Fruit fly (Drosophila melanogaster) whole organism, embryonic: ENCODE data around the gene CG12951.

ENCODE experiments used
- Awh ChIP-seq: fragments of 200-800 bp; sonication (Bioruptor generic); IDR thresholded peaks from 2 replicates; pipeline ENCODE4, ENCODE4 v1.3.6; 2022; ENCODE audit warnings: missing biosample characterization, missing genetic modification characterization
- C15 ChIP-seq: fragments of 200-800 bp; sonication (Bioruptor generic); IDR thresholded peaks from 3 replicates; pipeline ENCODE4 v1.3.6; 2022; ENCODE audit warnings: missing biosample characterization, missing genetic modification characterization
- CG10147 ChIP-seq: fragments of 200-800 bp; sonication (Bioruptor generic); optimal IDR thresholded peaks from 2 replicates; lab custom pipeline; 2019; ENCODE audit warnings: missing biosample characterization, mild to moderate bottlenecking, missing genetic modification characterization, moderate library complexity
- CG1024 ChIP-seq: fragments of 200-800 bp; sonication (Bioruptor generic); IDR thresholded peaks from 2 replicates; pipeline ENCODE4 v1.3.6; 2022; ENCODE audit warnings: missing biosample characterization, missing genetic modification characterization
- CG10274 ChIP-seq: fragments of 200-800 bp; sonication (Bioruptor generic); optimal IDR thresholded peaks from 3 replicates; lab custom pipeline; 2017; ENCODE audit warnings: missing biosample characterization, mild to moderate bottlenecking, missing genetic modification characterization
- CG10321 ChIP-seq: fragments of 200-800 bp; sonication (Bioruptor generic); IDR thresholded peaks from 2 replicates; pipeline ENCODE4 v1.3.6; 2022; ENCODE audit warnings: missing biosample characterization, missing genetic modification characterization
- CG10959 ChIP-seq: fragments of 200-800 bp; sonication (Bioruptor generic); IDR thresholded peaks from 2 replicates; pipeline ENCODE4 v1.3.6; 2022; ENCODE audit warnings: missing biosample characterization, missing genetic modification characterization
- CG11504 ChIP-seq: fragments of 200-800 bp; sonication (Bioruptor generic); optimal IDR thresholded peaks from 3 replicates; lab custom pipeline; 2019; ENCODE audit warnings: missing biosample characterization, mild to moderate bottlenecking, missing genetic modification characterization, moderate library complexity
- CG12659 ChIP-seq: fragments of 200-800 bp; sonication (Bioruptor generic); optimal IDR thresholded peaks from 3 replicates; lab custom pipeline; 2017; ENCODE audit warnings: mild to moderate bottlenecking, missing biosample characterization, missing genetic modification reagents, missing genetic modification characterization
- CG13424 ChIP-seq: fragments of 200-800 bp; sonication (Bioruptor generic); optimal IDR thresholded peaks from 2 replicates; lab custom pipeline; 2019; ENCODE audit warnings: missing biosample characterization, mild to moderate bottlenecking, missing genetic modification characterization, moderate library complexity
- CG15479 ChIP-seq: fragments of 200-800 bp; sonication (Bioruptor generic); optimal IDR thresholded peaks from 3 replicates; lab custom pipeline; 2019; ENCODE audit warnings: missing biosample characterization, mild to moderate bottlenecking, missing genetic modification characterization, moderate library complexity
- CG16815 ChIP-seq: fragments of 200-800 bp; sonication (Bioruptor generic); optimal IDR thresholded peaks from 3 replicates; lab custom pipeline; 2017; ENCODE audit warnings: missing biosample characterization, mild to moderate bottlenecking, missing genetic modification characterization
- CG17802 ChIP-seq: fragments of 200-800 bp; sonication (Bioruptor generic); optimal IDR thresholded peaks from 2 replicates; lab custom pipeline; 2018; ENCODE audit warnings: missing biosample characterization, mild to moderate bottlenecking, missing genetic modification characterization, moderate library complexity
- CG17829 ChIP-seq: fragments of 200-800 bp; optimal IDR thresholded peaks from 2 replicates; lab custom pipeline; 2019; ENCODE audit warnings: missing biosample characterization, mild to moderate bottlenecking, missing genetic modification characterization, moderate library complexity
- CG3065 ChIP-seq: fragments of 200-800 bp; sonication (Bioruptor generic); optimal IDR thresholded peaks from 2 replicates; lab custom pipeline; 2016; ENCODE audit warnings: missing biosample characterization, missing genetic modification characterization
- CG31388 ChIP-seq: fragments of 200-800 bp; sonication (Bioruptor generic); optimal IDR thresholded peaks from 2 replicates; lab custom pipeline; 2016; ENCODE audit warnings: missing biosample characterization, missing genetic modification characterization
- CG33213 ChIP-seq: fragments of 200-800 bp; sonication (Bioruptor generic); optimal IDR thresholded peaks from 3 replicates; lab custom pipeline; 2016; ENCODE audit warnings: missing biosample characterization, missing genetic modification characterization
- CG33557 ChIP-seq: fragments of 200-800 bp; sonication (Bioruptor generic); optimal IDR thresholded peaks from 2 replicates; lab custom pipeline; 2019; ENCODE audit warnings: missing biosample characterization, mild to moderate bottlenecking, missing genetic modification characterization, moderate library complexity
- CG4707 ChIP-seq: fragments of 200-800 bp; sonication (Bioruptor generic); optimal IDR thresholded peaks from 2 replicates; lab custom pipeline; 2018; ENCODE audit warnings: missing biosample characterization, mild to moderate bottlenecking, missing genetic modification characterization, moderate library complexity
- CG7928 ChIP-seq: fragments of 200-800 bp; sonication (Bioruptor generic); optimal IDR thresholded peaks from 2 replicates; lab custom pipeline; 2017; ENCODE audit warnings: missing biosample characterization, mild to moderate bottlenecking, missing genetic modification characterization
- CG8944 ChIP-seq: fragments of 200-800 bp; sonication (Bioruptor generic); optimal IDR thresholded peaks from 3 replicates; lab custom pipeline; 2016; ENCODE audit warnings: missing biosample characterization, missing genetic modification characterization
- CG9817 ChIP-seq: fragments of 200-800 bp; sonication (Bioruptor generic); optimal IDR thresholded peaks from 2 replicates; lab custom pipeline; 2018; ENCODE audit warnings: missing biosample characterization, mild to moderate bottlenecking, missing genetic modification characterization, moderate library complexity
- Camta ChIP-seq: fragments of 200-800 bp; sonication (Bioruptor generic); optimal IDR thresholded peaks from 2 replicates; lab custom pipeline; 2016; ENCODE audit warnings: missing biosample characterization, missing genetic modification characterization
- Dip2 ChIP-seq: fragments of 200-800 bp; sonication (Bioruptor generic); IDR thresholded peaks from 2 replicates; pipeline ENCODE4 v1.3.6; 2022; ENCODE audit warnings: missing biosample characterization, missing genetic modification characterization
- Dll ChIP-seq: fragments of 200-800 bp; sonication (Bioruptor generic); IDR thresholded peaks from 4 replicates; pipeline ENCODE4 v1.3.6; 2022; ENCODE audit warnings: missing biosample characterization, missing genetic modification characterization; ENCODE audit not compliant: partially characterized antibody
- Dp ChIP-seq: fragments of 200-800 bp; sonication (Bioruptor generic); optimal IDR thresholded peaks from 2 replicates; lab custom pipeline; 2018; ENCODE audit warnings: missing biosample characterization, mild to moderate bottlenecking, missing genetic modification characterization, moderate library complexity
- Dref ChIP-seq: fragments of 200-800 bp; sonication (Bioruptor generic); IDR thresholded peaks from 2 replicates; pipeline ENCODE4 v1.3.6; 2022; ENCODE audit warnings: missing biosample characterization, missing genetic modification characterization
- Max ChIP-seq: fragments of 200-800 bp; sonication (Bioruptor generic); optimal IDR thresholded peaks from 2 replicates; lab custom pipeline; 2016; ENCODE audit warnings: missing biosample characterization, mild to moderate bottlenecking, missing genetic modification characterization
- NC2β ChIP-seq: fragments of 200-800 bp; sonication (Bioruptor generic); optimal IDR thresholded peaks from 2 replicates; lab custom pipeline; 2016; ENCODE audit warnings: missing biosample characterization, missing genetic modification characterization
- Nf-YA ChIP-seq: fragments of 200-800 bp; sonication (Bioruptor generic); IDR thresholded peaks from 2 replicates; pipeline ENCODE4 v1.3.6; 2022; ENCODE audit warnings: missing biosample characterization, missing genetic modification characterization
- TFAM ChIP-seq: fragments of 200-800 bp; sonication (Bioruptor generic); optimal IDR thresholded peaks from 2 replicates; lab custom pipeline; 2017; ENCODE audit warnings: missing biosample characterization, missing genetic modification characterization, inconsistent platforms
- Taf1 ChIP-seq: fragments of 200-800 bp; sonication (Bioruptor generic); IDR thresholded peaks from 2 replicates; pipeline ENCODE4 v1.3.6; 2022; ENCODE audit warnings: missing biosample characterization, missing genetic modification characterization
- bigmax ChIP-seq: fragments of 200-800 bp; sonication (Bioruptor generic); optimal IDR thresholded peaks from 2 replicates; lab custom pipeline; 2018; ENCODE audit warnings: missing biosample characterization, mild to moderate bottlenecking, missing genetic modification characterization
- br ChIP-seq: fragments of >200 bp; optimal IDR thresholded peaks from 2 replicates; lab custom pipeline; 2017
- bsh ChIP-seq, 2 experiments: fragments of 200-800 bp; sonication (Bioruptor generic); optimal IDR thresholded peaks; 2 replicates each; lab custom pipeline; 2017 to 2018; ENCODE audit warnings: mild to moderate bottlenecking in 2 of 2, missing biosample characterization in 2 of 2, missing genetic modification characterization in 2 of 2, moderate library complexity in 1 of 2
- corto ChIP-seq: fragments of 200-800 bp; sonication (Bioruptor generic); optimal IDR thresholded peaks from 2 replicates; lab custom pipeline; 2016; ENCODE audit warnings: missing biosample characterization, mild to moderate bottlenecking, missing genetic modification characterization, moderate library complexity
- crp ChIP-seq, 2 experiments: fragments of 200-800 bp; sonication (Bioruptor generic); optimal IDR thresholded peaks; 2 replicates in 1 of 2; 3 replicates in 1 of 2; lab custom pipeline; 2017; ENCODE audit warnings: missing biosample characterization in 2 of 2, missing genetic modification characterization in 2 of 2, mild to moderate bottlenecking in 1 of 2, moderate library complexity in 1 of 2
- dm ChIP-seq: fragments of 200-800 bp; sonication (Bioruptor generic); optimal IDR thresholded peaks from 3 replicates; lab custom pipeline; 2016; ENCODE audit warnings: missing biosample characterization, missing genetic modification characterization
- dysf ChIP-seq: fragments of 200-800 bp; sonication (Bioruptor generic); IDR thresholded peaks from 3 replicates; pipeline ENCODE4 v1.3.6; 2022; ENCODE audit warnings: missing biosample characterization, missing genetic modification characterization
- hbn ChIP-seq: fragments of 200-800 bp; sonication (Bioruptor generic); IDR thresholded peaks from 2 replicates; pipeline ENCODE4 v1.3.6; 2022; ENCODE audit warnings: missing biosample characterization, missing genetic modification characterization; ENCODE audit not compliant: partially characterized antibody
- lab ChIP-seq: fragments of 200-800 bp; sonication (Bioruptor generic); optimal IDR thresholded peaks from 3 replicates; lab custom pipeline; 2017; ENCODE audit warnings: missing biosample characterization, missing genetic modification characterization, mild to moderate bottlenecking, moderate library complexity, missing genetic modification reagents
- maf-S ChIP-seq: fragments of 200-800 bp; sonication (Bioruptor generic); optimal IDR thresholded peaks from 2 replicates; lab custom pipeline; 2016; ENCODE audit warnings: missing biosample characterization, missing genetic modification characterization
- nerfin-2 ChIP-seq: fragments of 200-800 bp; sonication (Bioruptor generic); IDR thresholded peaks from 2 replicates; pipeline ENCODE4 v1.3.6; 2022; ENCODE audit warnings: missing biosample characterization, missing genetic modification characterization; ENCODE audit not compliant: partially characterized antibody
- nom ChIP-seq: fragments of 200-800 bp; sonication (Bioruptor generic); optimal IDR thresholded peaks from 2 replicates; lab custom pipeline; 2017; ENCODE audit warnings: missing biosample characterization, missing genetic modification characterization, mild to moderate bottlenecking, moderate library complexity, missing genetic modification reagents
- onecut ChIP-seq: fragments of 200-800 bp; sonication (Bioruptor generic); IDR thresholded peaks from 2 replicates; pipeline ENCODE4 v1.3.6; 2022; ENCODE audit warnings: missing biosample characterization, missing genetic modification characterization
- shn ChIP-seq: fragments of 200-800 bp; sonication (Bioruptor generic); optimal IDR thresholded peaks from 3 replicates; lab custom pipeline; 2016; ENCODE audit warnings: missing biosample characterization, missing genetic modification characterization
- sisA ChIP-seq: fragments of 200-800 bp; sonication (Bioruptor generic); IDR thresholded peaks from 2 replicates; pipeline ENCODE4 v1.3.6; 2022; ENCODE audit warnings: missing biosample characterization, missing genetic modification characterization
- tup ChIP-seq: fragments of 200-800 bp; sonication (Bioruptor generic); optimal IDR thresholded peaks from 2 replicates; lab custom pipeline; 2016; ENCODE audit warnings: missing biosample characterization, mild to moderate bottlenecking, missing genetic modification characterization, moderate library complexity
- zfh1 ChIP-seq: fragments of 200-800 bp; sonication (Bioruptor generic); IDR thresholded peaks from 3 replicates; pipeline ENCODE4 v1.3.6; 2022; ENCODE audit warnings: missing biosample characterization, missing genetic modification characterization

Gene CG12951

dm6 chr3R:9378644-9379411, 48.7 kb upstream of the CG12951 start (continued):
- TF ChIP-seq hbn (GFP tag; lab: Robert Waterston, UW): no peak
- TF ChIP-seq dm (GFP tag; lab: Kevin White, UChicago): no peak
- TF ChIP-seq CG1024: no peak
- 0 out of 2 replicates have a peak, but pooled peaks have one; percentile 8 for TF ChIP-seq Nf-YA (GFP tag; lab: Robert Waterston, UW)
- no peak for TF ChIP-seq C15 (GFP tag; lab: Robert Waterston, UW)
- no peak for TF ChIP-seq CG10321 (GFP tag; lab: Robert Waterston, UW)
- peak; percentile 15 for TF ChIP-seq CG33213
- no peak for TF ChIP-seq CG8944 (GFP tag; lab: Kevin White, UChicago)
- peak; percentile 67 for TF ChIP-seq CG16815
- no peak for TF ChIP-seq bigmax
- no peak for TF ChIP-seq br (lab: Kevin White, UChicago)
- peak; percentile 68 for TF ChIP-seq nom
- no peak for TF ChIP-seq tup (GFP tag; lab: Kevin White, UChicago)
- TF ChIP-seq Max: peak; percentile 24
- no peak for TF ChIP-seq onecut (GFP tag; lab: Robert Waterston, UW)
- TF ChIP-seq CG9817 (tag; lab: Kevin White, UChicago): no peak
- no peak for TF ChIP-seq CG4707 (GFP tag; lab: Kevin White, UChicago)
- peak; percentile 47 for TF ChIP-seq Camta (GFP tag; lab: Kevin White, UChicago)
- peak; percentile 24 for TF ChIP-seq CG17802 (tag; lab: Kevin White, UChicago)
- TF ChIP-seq CG15479 (GFP tag; lab: Kevin White, UChicago): peak; percentile 75
- TF ChIP-seq Dip2 (GFP tag; lab: Robert Waterston, UW): no peak
- peak; percentile 85 for TF ChIP-seq CG33557
- TF ChIP-seq nerfin-2 (GFP tag; lab: Robert Waterston, UW): no peak
- TF ChIP-seq maf-S (GFP tag; lab: Kevin White, UChicago): no peak
- TF ChIP-seq Dp: no peak
- 0 out of 3 replicates have a peak, but pooled peaks have one; percentile 4 for TF ChIP-seq dysf (GFP tag; lab: Robert Waterston, UW)
- TF ChIP-seq zfh1 (GFP tag; lab: Robert Waterston, UW): peak; percentile 42; the same call in 1 of the 3 replicates
- TF ChIP-seq Dll: no peak
- no peak for TF ChIP-seq Taf1 (GFP tag; lab: Robert Waterston, UW)
- TF ChIP-seq TFAM (GFP tag; lab: Kevin White, UChicago): peak; percentile 29
- TF ChIP-seq Dref (GFP tag; lab: Robert Waterston, UW): no peak
- no peak for TF ChIP-seq CG7928 (GFP tag; lab: Kevin White, UChicago)
- TF ChIP-seq sisA (GFP tag; lab: Robert Waterston, UW): peak; percentile 36
- 0 out of 2 replicates have a peak, but pooled peaks have one; percentile 26 for TF ChIP-seq Awh (GFP tag; lab: Robert Waterston, UW)
- TF ChIP-seq CG10959 (GFP tag; lab: Robert Waterston, UW): peak; percentile 63; the same call in 1 of the 2 replicates
- TF ChIP-seq bsh (GFP tag; optimal IDR thresholded peaks at IDR 0.05; lab: Kevin White, UChicago): peak; percentile 65 to 74
- peak; percentile 15 for TF ChIP-seq CG12659 (GFP tag; lab: Kevin White, UChicago)
- TF ChIP-seq lab (GFP tag; lab: Kevin White, UChicago): peak; percentile 27
- no peak for TF ChIP-seq CG31388
- peak; percentile 50 for TF ChIP-seq CG13424 (tag; lab: Kevin White, UChicago)
- no peak for TF ChIP-seq shn
- peak; percentile 85 for TF ChIP-seq CG17829 (tag; lab: Kevin White, UChicago)
- peak; percentile 95 for TF ChIP-seq corto (GFP tag; lab: Kevin White, UChicago)
- no peak for TF ChIP-seq CG10274 (GFP tag; lab: Kevin White, UChicago)
- peak; percentile 6 for TF ChIP-seq CG3065 (GFP tag; lab: Kevin White, UChicago)
- TF ChIP-seq CG10147 (GFP tag; lab: Kevin White, UChicago): no peak
- TF ChIP-seq crp (GFP tag; optimal IDR thresholded peaks at IDR 0.05; lab: Kevin White, UChicago): no peak
- TF ChIP-seq CG11504 (tag; lab: Kevin White, UChicago): peak; percentile 57
- TF ChIP-seq NC2β (GFP tag; lab: Kevin White, UChicago): no peak
